Fruit fly (Drosophila melanogaster): ENCODE measurements around the gene CG4440.

DNA sequence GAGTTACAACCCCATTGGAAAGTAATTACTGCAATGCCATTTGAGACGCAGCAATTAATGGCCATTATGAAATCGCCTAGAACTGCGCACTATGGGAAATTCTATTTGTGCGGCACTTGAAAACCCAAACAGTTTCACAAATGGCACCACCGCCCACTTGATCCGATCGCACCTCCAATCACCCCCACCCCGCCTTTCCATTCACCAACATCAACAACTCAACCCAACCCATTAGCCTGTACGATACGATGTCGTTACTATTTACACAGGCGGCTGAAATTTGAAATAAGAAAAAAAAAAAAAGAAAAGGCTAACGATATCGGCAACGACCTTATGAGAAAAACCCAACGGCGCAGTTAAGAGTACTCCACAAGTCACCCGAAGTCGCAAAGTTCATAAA, 12.6 kb upstream of the CG4440 start:
- TF ChIP-seq CG15710 (tag; optimal IDR thresholded peaks at IDR 0.05), result no peak
- TF ChIP-seq Pif1A (GFP tag; optimal IDR thresholded peaks at IDR 0.05), result no peak
- no peak for TF ChIP-seq CG9948 (tag; optimal IDR thresholded peaks at IDR 0.05)
- no peak for TF ChIP-seq EcR (GFP tag; optimal IDR thresholded peaks at IDR 0.05)
- TF ChIP-seq CG34367 (tag; optimal IDR thresholded peaks at IDR 0.05), result no peak
- TF ChIP-seq rn (GFP tag; IDR thresholded peaks at IDR 0.05), result no peak
- no peak for TF ChIP-seq CG8301 (tag; optimal IDR thresholded peaks at IDR 0.05)
- no peak for TF ChIP-seq Pif1B (GFP tag; optimal IDR thresholded peaks at IDR 0.05)
- TF ChIP-seq CG10348 (GFP tag; IDR thresholded peaks at IDR 0.05), result no peak
- no peak for TF ChIP-seq Snoo (tag; optimal IDR thresholded peaks at IDR 0.05)
